Worm (Caenorhabditis elegans): ENCODE measurements around the gene F25E5.8.

Gene F25E5.8

ce11 chrV:7428880-7429279 lies 6.8 kb upstream of the F25E5.8 start, which contains the start of gene srw-69:
srw-69 (minus strand) TSS chrV:7428980.
- TF ChIP-seq nhr-111 (GFP tag; optimal IDR thresholded peaks at IDR 0.05) (no peak), zfp-3 (GFP tag; conservative IDR thresholded peaks at IDR 0.05) (no peak), egl-27 (tag; optimal IDR thresholded peaks at IDR 0.05) (no peak), arid-1 (GFP tag; conservative IDR thresholded peaks at IDR 0.05) (no peak)

ce11 chrV:7431016-7431415 lies 4.7 kb upstream of the F25E5.8 start, which contains the start of gene srw-71:
srw-71 (minus strand) TSS chrV:7431116.
- TF ChIP-seq pqm-1 (tag; optimal IDR thresholded peaks at IDR 0.05) (no peak), lin-38 (GFP tag; IDR thresholded peaks at IDR 0.05) (no peak), zfp-2 (tag; optimal IDR thresholded peaks at IDR 0.05) (no peak), aha-1 (tag) (peak; percentile 11)

- TF ChIP-seq php-3 (GFP tag; IDR thresholded peaks at IDR 0.05) (peak; percentile 60), lir-3 (tag; optimal IDR thresholded peaks at IDR 0.05) (no peak), zfp-3 (GFP tag; conservative IDR thresholded peaks at IDR 0.05) (peak; percentile 90), unc-62 (GFP tag; optimal IDR thresholded peaks at IDR 0.05 in 1 of 2) (peak in 1 of 2 experiments; percentile 74), unc-62 (tag; optimal IDR thresholded peaks at IDR 0.05) (no peak), dmd-6 (GFP tag; IDR thresholded peaks at IDR 0.05) (peak; percentile 25), hmg-1.1 (GFP tag; IDR thresholded peaks at IDR 0.05) (no peak), attf-4 (tag; optimal IDR thresholded peaks at IDR 0.05) (no peak), D1046.2 (GFP tag; IDR thresholded peaks at IDR 0.05) (no peak), lin-38 (GFP tag; IDR thresholded peaks at IDR 0.05) (peak; percentile 47), daf-19 (GFP tag; conservative IDR thresholded peaks at IDR 0.05) (no peak), mep-1 (tag; optimal IDR thresholded peaks at IDR 0.05) (peak; percentile 50), R02D3.7 (tag; optimal IDR thresholded peaks at IDR 0.05) (no peak), lin-15B (tag; optimal IDR thresholded peaks at IDR 0.05) (no peak), T26A8.4 (GFP tag; IDR thresholded peaks at IDR 0.05) (peak; percentile 61; the same call in 1 of the 2 replicates), F49E8.2 (tag; optimal IDR thresholded peaks at IDR 0.05; ENCODE audit: borderline replicate concordance) (no peak), lin-39 (tag; optimal IDR thresholded peaks at IDR 0.05) (no peak), rbr-2 (tag; optimal IDR thresholded peaks at IDR 0.05) (no peak), ces-1 (GFP tag; optimal IDR thresholded peaks at IDR 0.05) (no peak), F37D6.2 (tag; optimal IDR thresholded peaks at IDR 0.05) (no peak), duxl-1 (tag; optimal IDR thresholded peaks at IDR 0.05; ENCODE audit: poor library complexity) (peak; percentile 35), Y48G9A.11 (GFP tag; IDR thresholded peaks at IDR 0.05) (peak; percentile 38; the same call in 1 of the 2 replicates), F10B5.3 (tag; optimal IDR thresholded peaks at IDR 0.05) (no peak), fkh-10 (GFP tag; optimal IDR thresholded peaks at IDR 0.05) (no peak), egl-43 (GFP tag; IDR thresholded peaks at IDR 0.05) (peak; percentile 14; the same call in 1 of the 2 replicates), dmd-9 (GFP tag; IDR thresholded peaks at IDR 0.05) (no peak), mdt-29 (GFP tag; IDR thresholded peaks at IDR 0.05) (0 out of 2 replicates have a peak, but pooled peaks have one; percentile 6), dve-1 (tag; optimal IDR thresholded peaks at IDR 0.05; ENCODE audit: insufficient read depth) (peak; percentile 69), lin-29 (GFP tag; IDR thresholded peaks at IDR 0.05) (no peak), daf-12 (tag; optimal IDR thresholded peaks at IDR 0.05) (no peak), Y75B8A.6 (GFP tag; IDR thresholded peaks at IDR 0.05) (0 out of 2 replicates have a peak, but pooled peaks have one; percentile 27), aha-1 (tag) (peak; percentile 90), nhr-48 (tag; optimal IDR thresholded peaks at IDR 0.05) (peak; percentile 32), hif-1 (tag; optimal IDR thresholded peaks at IDR 0.05) (peak in 1 of 2 experiments; percentile 11), nhr-6 (tag; optimal IDR thresholded peaks at IDR 0.05) (no peak), ceh-28 (tag; optimal IDR thresholded peaks at IDR 0.05) (no peak), ceh-44 (GFP tag; IDR thresholded peaks at IDR 0.05) (no peak), ctbp-1 (GFP tag; IDR thresholded peaks at IDR 0.05) (no peak), saeg-2 (GFP tag; IDR thresholded peaks at IDR 0.05) (no peak), nhr-76 (tag; optimal IDR thresholded peaks at IDR 0.05) (no peak), lim-7 (GFP tag; IDR thresholded peaks at IDR 0.05) (0 out of 2 replicates have a peak, but pooled peaks have one; percentile 42)
These were observed 3.1 kb upstream of the F25E5.8 start for ce11 chrV:7432441-7433146.
